Worm (Caenorhabditis elegans) whole organism, L4 larva: ENCODE measurements around the gene T01B10.5.

Source experiments
- F10B5.3 ChIP-seq: sonication (generic microtip); optimal IDR thresholded peaks from 2 replicates; lab custom pipeline; 2016; ENCODE audit warnings: mild to moderate bottlenecking, missing genetic modification characterization, missing compliant biosample characterization
- F26F4.8 ChIP-seq: fragments of 200-800 bp; sonication (Bioruptor generic); conservative IDR thresholded peaks from 2 replicates; pipeline ENCODE4 v1.3.6; 2022; ENCODE audit warnings: missing genetic modification characterization, missing compliant biosample characterization
- F37D6.2 ChIP-seq: sonication (generic microtip); optimal IDR thresholded peaks from 2 replicates; lab custom pipeline; 2016; ENCODE audit warnings: mild to moderate bottlenecking, missing genetic modification characterization, missing compliant biosample characterization
- F44E2.7 ChIP-seq: fragments of 200-800 bp; sonication (Bioruptor generic); IDR thresholded peaks from 2 replicates; pipeline ENCODE4 v2.1.2; 2022; ENCODE audit warnings: missing genetic modification characterization, missing compliant biosample characterization
- Y48G9A.11 ChIP-seq: fragments of 200-800 bp; sonication (Bioruptor generic); IDR thresholded peaks from 2 replicates; pipeline ENCODE4 v1.3.6; 2022; ENCODE audit warnings: missing genetic modification reagents, missing genetic modification characterization, missing compliant biosample characterization
- Y5F2A.4 ChIP-seq: fragments of 200-800 bp; sonication (Bioruptor generic); optimal IDR thresholded peaks from 2 replicates; lab custom pipeline; 2018; ENCODE audit warnings: mild to moderate bottlenecking, missing genetic modification characterization, missing compliant biosample characterization
- ZK546.5 ChIP-seq, 2 experiments: sonication (generic microtip); optimal IDR thresholded peaks; 2 replicates each; lab custom pipeline; 2017; ENCODE audit warnings: missing biosample characterization in 2 of 2, missing genetic modification characterization in 2 of 2
- aly-2 ChIP-seq: sonication (generic microtip); optimal IDR thresholded peaks from 2 replicates; lab custom pipeline; 2018; ENCODE audit warnings: missing biosample characterization, missing genetic modification characterization
- ceh-20 ChIP-seq: fragments of 200-800 bp; sonication (Bioruptor generic); IDR thresholded peaks from 2 replicates; pipeline ENCODE4 v1.3.6; 2022; ENCODE audit warnings: missing genetic modification reagents, missing genetic modification characterization, missing compliant biosample characterization
- ceh-32 ChIP-seq: sonication (generic microtip); optimal IDR thresholded peaks from 2 replicates; lab custom pipeline; 2016; ENCODE audit warnings: mild to moderate bottlenecking, missing genetic modification characterization, missing compliant biosample characterization; ENCODE audit not compliant: poor library complexity
- ceh-44 ChIP-seq: fragments of 200-800 bp; sonication (Bioruptor generic); IDR thresholded peaks from 2 replicates; pipeline ENCODE4 v1.3.6; 2022; ENCODE audit warnings: missing genetic modification reagents, missing genetic modification characterization, missing compliant biosample characterization
- ceh-82 ChIP-seq: sonication (generic microtip); optimal IDR thresholded peaks from 2 replicates; lab custom pipeline; 2017; ENCODE audit warnings: missing biosample characterization, missing genetic modification characterization
- ces-1 ChIP-seq: fragments of 150-350 bp; sonication (generic microtip); optimal IDR thresholded peaks from 4 replicates; lab custom pipeline; 2014; ENCODE audit warnings: missing biosample characterization, missing genetic modification reagents, missing genetic modification characterization
- ctbp-1 ChIP-seq: fragments of 200-800 bp; sonication (Bioruptor generic); IDR thresholded peaks from 2 replicates; pipeline ENCODE4 v1.3.6; 2022; ENCODE audit warnings: missing genetic modification reagents, missing genetic modification characterization, missing compliant biosample characterization
- daf-12 ChIP-seq: fragments of 150-350 bp; optimal IDR thresholded peaks from 2 replicates; lab custom pipeline; 2014; ENCODE audit warnings: missing biosample characterization, missing genetic modification reagents, missing genetic modification characterization
- daf-16 ChIP-seq, 3 experiments: sonication (generic microtip); optimal IDR thresholded peaks; 2 replicates each; lab custom pipeline; 2016 to 2017; ENCODE audit warnings: missing genetic modification characterization in 3 of 3, missing genetic modification reagents in 3 of 3, mild to moderate bottlenecking in 2 of 3, missing compliant biosample characterization in 2 of 3, missing biosample characterization in 1 of 3, moderate library complexity in 1 of 3
- daf-19 ChIP-seq: fragments of 200-800 bp; sonication (Bioruptor generic); conservative IDR thresholded peaks from 2 replicates; pipeline ENCODE4 v1.3.6; 2022; ENCODE audit warnings: missing genetic modification characterization, missing compliant biosample characterization
- dmd-6 ChIP-seq: fragments of 200-800 bp; sonication (Bioruptor generic); IDR thresholded peaks from 2 replicates; pipeline ENCODE4 v1.3.6; 2022; ENCODE audit warnings: missing genetic modification reagents, missing genetic modification characterization, missing compliant biosample characterization
- dmd-9 ChIP-seq: fragments of 200-800 bp; sonication (Bioruptor generic); IDR thresholded peaks from 2 replicates; pipeline ENCODE4 v1.3.6; 2022; ENCODE audit warnings: missing genetic modification reagents, missing genetic modification characterization, missing compliant biosample characterization
- dpl-1 ChIP-seq: fragments of 150-350 bp; optimal IDR thresholded peaks from 2 replicates; lab custom pipeline; 2014; ENCODE audit warnings: missing biosample characterization, missing genetic modification reagents, missing genetic modification characterization
- duxl-1 ChIP-seq: sonication (generic microtip); optimal IDR thresholded peaks from 2 replicates; lab custom pipeline; 2016; ENCODE audit warnings: mild to moderate bottlenecking, missing genetic modification characterization, moderate library complexity, missing compliant biosample characterization; ENCODE audit not compliant: poor library complexity
- egl-27 ChIP-seq: sonication (generic microtip); optimal IDR thresholded peaks from 3 replicates; lab custom pipeline; 2017; ENCODE audit warnings: missing biosample characterization, missing genetic modification reagents, missing genetic modification characterization
- egl-43 ChIP-seq: fragments of 200-800 bp; sonication (Bioruptor generic); IDR thresholded peaks from 2 replicates; pipeline ENCODE4 v1.3.6; 2022; ENCODE audit warnings: missing genetic modification reagents, missing genetic modification characterization, missing compliant biosample characterization
- fos-1 ChIP-seq: fragments of 150-350 bp; optimal IDR thresholded peaks from 2 replicates; lab custom pipeline; 2014; ENCODE audit warnings: missing biosample characterization, missing genetic modification characterization
- gei-8 ChIP-seq: fragments of 200-800 bp; sonication (Bioruptor generic); optimal IDR thresholded peaks from 2 replicates; lab custom pipeline; 2018; ENCODE audit warnings: mild to moderate bottlenecking, missing genetic modification characterization, missing compliant biosample characterization
- hlh-11 ChIP-seq: fragments of 200-800 bp; sonication (Bioruptor generic); optimal IDR thresholded peaks from 2 replicates; lab custom pipeline; 2018; ENCODE audit warnings: mild to moderate bottlenecking, missing genetic modification characterization, missing compliant biosample characterization
- hmg-1.1 ChIP-seq: fragments of 200-800 bp; sonication (Bioruptor generic); IDR thresholded peaks from 2 replicates; pipeline ENCODE4 v1.3.6; 2022; ENCODE audit warnings: missing genetic modification reagents, missing genetic modification characterization, missing compliant biosample characterization
- lim-7 ChIP-seq: fragments of 200-800 bp; sonication (Bioruptor generic); IDR thresholded peaks from 2 replicates; pipeline ENCODE4 v1.3.6; 2022; ENCODE audit warnings: missing genetic modification characterization, missing compliant biosample characterization
- lin-1 ChIP-seq: fragments of 200-800 bp; sonication (Bioruptor generic); IDR thresholded peaks from 2 replicates; pipeline ENCODE4 v1.3.6; 2022; ENCODE audit warnings: missing genetic modification reagents, missing genetic modification characterization, missing compliant biosample characterization
- lin-29 ChIP-seq: fragments of 200-800 bp; sonication (Bioruptor generic); IDR thresholded peaks from 2 replicates; pipeline ENCODE4 v1.3.6; 2022; ENCODE audit warnings: missing genetic modification reagents, missing genetic modification characterization, missing compliant biosample characterization
- lin-38 ChIP-seq: fragments of 200-800 bp; sonication (Bioruptor generic); IDR thresholded peaks from 2 replicates; pipeline ENCODE4 v1.3.6; 2022; ENCODE audit warnings: missing genetic modification reagents, missing genetic modification characterization, missing compliant biosample characterization
- mes-2 ChIP-seq: sonication (generic microtip); optimal IDR thresholded peaks from 2 replicates; lab custom pipeline; 2016; ENCODE audit warnings: missing genotype, mild to moderate bottlenecking, missing genetic modification characterization, missing compliant biosample characterization; ENCODE audit not compliant: poor library complexity, severe bottlenecking
- nhr-10 ChIP-seq: fragments of 150-350 bp; optimal IDR thresholded peaks from 2 replicates; lab custom pipeline; 2014; ENCODE audit warnings: missing biosample characterization, missing genetic modification characterization
- nhr-102 ChIP-seq: sonication (generic microtip); optimal IDR thresholded peaks from 2 replicates; lab custom pipeline; 2016; ENCODE audit warnings: mild to moderate bottlenecking, missing genetic modification characterization, moderate library complexity, missing compliant biosample characterization
- nhr-11 ChIP-seq: fragments of 150-350 bp; optimal IDR thresholded peaks from 2 replicates; lab custom pipeline; 2014; ENCODE audit warnings: missing biosample characterization, missing genetic modification characterization
- nhr-237 ChIP-seq: sonication (generic microtip); optimal IDR thresholded peaks from 2 replicates; lab custom pipeline; 2017; ENCODE audit warnings: missing biosample characterization, missing genetic modification characterization
- nhr-25 ChIP-seq: sonication (generic microtip); optimal IDR thresholded peaks from 2 replicates; lab custom pipeline; 2017; ENCODE audit warnings: missing genetic modification characterization, mild to moderate bottlenecking, missing compliant biosample characterization, antibody characterized with exemption, moderate library complexity, borderline replicate concordance; ENCODE audit not compliant: insufficient read depth
- nhr-41 ChIP-seq: fragments of 200-800 bp; sonication (Bioruptor generic); IDR thresholded peaks from 2 replicates; pipeline ENCODE4 v1.3.6; 2022; ENCODE audit warnings: missing genetic modification reagents, missing genetic modification characterization, missing compliant biosample characterization
- nhr-76 ChIP-seq: fragments of 150-350 bp; optimal IDR thresholded peaks from 2 replicates; lab custom pipeline; 2014; ENCODE audit warnings: missing biosample characterization, missing genetic modification characterization
- php-3 ChIP-seq: fragments of 200-800 bp; sonication (Bioruptor generic); IDR thresholded peaks from 2 replicates; pipeline ENCODE4 v1.3.6; 2022; ENCODE audit warnings: missing genetic modification reagents, missing genetic modification characterization, missing compliant biosample characterization
- set-16 ChIP-seq: fragments of 200-800 bp; sonication (Bioruptor generic); IDR thresholded peaks from 2 replicates; pipeline ENCODE4 v1.3.6; 2022; ENCODE audit warnings: missing genetic modification reagents, missing genetic modification characterization, missing compliant biosample characterization
- skn-1 ChIP-seq: fragments of 150-350 bp; optimal IDR thresholded peaks from 2 replicates; lab custom pipeline; 2014; ENCODE audit warnings: missing biosample characterization, missing genetic modification characterization
- spr-1 ChIP-seq: sonication (generic microtip); optimal IDR thresholded peaks from 2 replicates; lab custom pipeline; 2016; ENCODE audit warnings: mild to moderate bottlenecking, missing genetic modification characterization, missing compliant biosample characterization
- spr-3 ChIP-seq: fragments of 200-800 bp; sonication (Bioruptor generic); optimal IDR thresholded peaks from 2 replicates; lab custom pipeline; 2018; ENCODE audit warnings: mild to moderate bottlenecking, missing genetic modification characterization, missing compliant biosample characterization
- tag-97 ChIP-seq: fragments of 200-800 bp; sonication (Bioruptor generic); IDR thresholded peaks from 2 replicates; pipeline ENCODE4 v1.3.6; 2022; ENCODE audit warnings: missing genetic modification characterization, missing compliant biosample characterization
- tra-1 ChIP-seq: fragments of 200-800 bp; sonication (Bioruptor generic); IDR thresholded peaks from 2 replicates; pipeline ENCODE4 v1.3.6; 2022; ENCODE audit warnings: missing genetic modification reagents, missing genetic modification characterization, missing compliant biosample characterization
- unc-39 ChIP-seq: sonication (generic microtip); optimal IDR thresholded peaks from 2 replicates; lab custom pipeline; 2017; ENCODE audit warnings: missing biosample characterization, missing genetic modification characterization
- unc-62 ChIP-seq, 3 experiments: fragments of 150-350 bp in 1 of 3; sonication (generic microtip); optimal IDR thresholded peaks in 2 of 3; peaks in 1 of 3; 1 replicate in 1 of 3; 2 replicates in 2 of 3; lab custom pipeline; 2014 to 2017; ENCODE audit warnings: missing biosample characterization in 3 of 3, missing genetic modification characterization in 3 of 3, missing genetic modification reagents in 3 of 3, missing genotype in 1 of 3
- zip-11 ChIP-seq: fragments of 200-800 bp; sonication (Bioruptor generic); IDR thresholded peaks from 2 replicates; pipeline ENCODE4 v1.3.6; 2022; ENCODE audit warnings: missing genetic modification characterization, missing compliant biosample characterization
- ztf-11 ChIP-seq: fragments of 150-350 bp; optimal IDR thresholded peaks from 2 replicates; lab custom pipeline; 2014; ENCODE audit warnings: missing biosample characterization, missing genetic modification characterization
- ztf-7 ChIP-seq: fragments of 150-350 bp; optimal IDR thresholded peaks from 2 replicates; lab custom pipeline; 2014; ENCODE audit warnings: missing biosample characterization, missing genetic modification characterization

The T01B10.5 gene

DNA sequence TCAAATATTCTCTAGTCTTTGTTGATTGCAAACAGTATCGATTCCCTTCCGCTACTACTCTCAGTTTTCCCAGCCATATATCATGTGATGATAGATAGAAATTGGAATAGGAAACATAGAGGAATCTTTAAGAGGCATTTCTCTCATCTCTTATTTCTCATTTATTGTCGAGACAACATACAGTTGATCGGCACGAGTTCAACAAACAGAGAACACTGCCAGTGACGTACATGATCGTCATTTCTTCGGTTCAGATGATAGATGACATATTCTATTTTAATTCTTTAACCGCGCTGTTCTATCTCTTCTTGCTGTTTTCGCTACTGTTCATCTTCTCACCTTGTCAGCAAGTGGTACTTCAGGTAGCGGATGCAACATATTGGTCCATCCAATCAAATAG is 20.0 kb upstream of the T01B10.5 start (continued):
- TF ChIP-seq nhr-11 (tag; lab: Kevin White, UChicago) (no peak), F26F4.8 (GFP tag; lab: Robert Waterston, UW) (no peak), fos-1 (tag; lab: Kevin White, UChicago) (no peak), tra-1 (GFP tag; lab: Robert Waterston, UW) (peak; percentile 41; the same call in 1 of the 2 replicates), dmd-9 (GFP tag; lab: Robert Waterston, UW) (no peak), lin-38 (GFP tag; lab: Robert Waterston, UW) (no peak), gei-8 (GFP tag; lab: Kevin White, UChicago) (no peak), nhr-237 (tag; lab: Kevin White, UChicago) (peak; percentile 47), unc-39 (tag; lab: Kevin White, UChicago) (no peak), nhr-102 (tag; lab: Kevin White, UChicago) (peak; percentile 23), ceh-32 (tag; lab: Kevin White, UChicago) (no peak), spr-1 (tag; lab: Kevin White, UChicago) (no peak), ctbp-1 (GFP tag; lab: Robert Waterston, UW) (no peak), nhr-41 (GFP tag; lab: Robert Waterston, UW) (no peak), zip-11 (no peak), dmd-6 (peak; percentile 50), dpl-1 (GFP tag; lab: Kevin White, UChicago) (no peak), spr-3 (GFP tag; lab: Kevin White, UChicago) (no peak), tag-97 (no peak), lim-7 (GFP tag; lab: Robert Waterston, UW) (no peak), ceh-44 (GFP tag; lab: Robert Waterston, UW) (no peak), F37D6.2 (tag; lab: Kevin White, UChicago) (no peak), ces-1 (GFP tag; lab: Kevin White, UChicago) (no peak), unc-62 (GFP tag; optimal IDR thresholded peaks at IDR 0.05 in 1 of 2; lab: Kevin White, UChicago) (peak in 1 of 2 experiments; percentile 99), unc-62 (tag; optimal IDR thresholded peaks at IDR 0.05; lab: Kevin White, UChicago) (peak; percentile 22), hmg-1.1 (GFP tag; lab: Robert Waterston, UW) (no peak), ceh-82 (tag; lab: Kevin White, UChicago) (no peak), ztf-7 (tag; lab: Kevin White, UChicago) (no peak), daf-19 (no peak), F44E2.7 (no peak), set-16 (GFP tag; lab: Robert Waterston, UW) (no peak), egl-43 (GFP tag; lab: Robert Waterston, UW) (no peak), nhr-25 (peak; percentile 93), ceh-20 (GFP tag; lab: Robert Waterston, UW) (0 out of 2 replicates have a peak, but pooled peaks have one; percentile 19), nhr-10 (tag; lab: Kevin White, UChicago) (peak; percentile 95), F10B5.3 (tag; lab: Kevin White, UChicago) (no peak), aly-2 (tag; lab: Kevin White, UChicago) (no peak), Y5F2A.4 (GFP tag; lab: Kevin White, UChicago) (no peak), daf-16 (GFP tag; optimal IDR thresholded peaks at IDR 0.05; lab: Kevin White, UChicago) (no peak), daf-16 (tag; optimal IDR thresholded peaks at IDR 0.05; lab: Kevin White, UChicago) (peak; percentile 2), php-3 (GFP tag; lab: Robert Waterston, UW) (no peak), ztf-11 (tag; lab: Kevin White, UChicago) (no peak), hlh-11 (tag; lab: Kevin White, UChicago) (peak; percentile 91), lin-29 (GFP tag; lab: Robert Waterston, UW) (no peak), lin-1 (GFP tag; lab: Robert Waterston, UW) (no peak), duxl-1 (tag; lab: Kevin White, UChicago) (no peak), egl-27 (tag; lab: Kevin White, UChicago) (no peak), ZK546.5 (tag; optimal IDR thresholded peaks at IDR 0.05; lab: Kevin White, UChicago) (no peak), Y48G9A.11 (GFP tag; lab: Robert Waterston, UW) (no peak), daf-12 (tag; lab: Kevin White, UChicago) (no peak), nhr-76 (tag; lab: Kevin White, UChicago) (peak; percentile 28), mes-2 (no peak), skn-1 (no peak)
